Fruit fly (Drosophila melanogaster): Measurements from ENCODE around the gene Qsox4.

The Qsox4 gene

dm6 chr3R:23659598-23659997, 43.0 kb upstream of the Qsox4 start (continued):
- no peak for TF ChIP-seq sc (optimal IDR thresholded peaks at IDR 0.05)
- TF ChIP-seq sc (GFP tag; optimal IDR thresholded peaks at IDR 0.05), result no peak
- TF ChIP-seq D19A (tag; optimal IDR thresholded peaks at IDR 0.05), result peak; percentile 3
- TF ChIP-seq Hey (tag; optimal IDR thresholded peaks at IDR 0.05), result no peak
- no peak for TF ChIP-seq Awh (GFP tag; IDR thresholded peaks at IDR 0.05)
- TF ChIP-seq az2 (GFP tag; optimal IDR thresholded peaks at IDR 0.05), result no peak
- peak; percentile 10 for TF ChIP-seq nmo (GFP tag; optimal IDR thresholded peaks at IDR 0.05)
- peak; percentile 54 for TF ChIP-seq gem (tag; optimal IDR thresholded peaks at IDR 0.05)
- TF ChIP-seq CG18262 (tag; optimal IDR thresholded peaks at IDR 0.05), result peak; percentile 32
- no peak for TF ChIP-seq CG14667 (GFP tag; IDR thresholded peaks at IDR 0.05)
- no peak for TF ChIP-seq NFAT (GFP tag; IDR thresholded peaks at IDR 0.05)
- TF ChIP-seq unpg (GFP tag; optimal IDR thresholded peaks at IDR 0.05), result peak; percentile 37
- TF ChIP-seq gsb-n (tag; optimal IDR thresholded peaks at IDR 0.05), result peak; percentile 29
- no peak for TF ChIP-seq CG6175 (GFP tag; IDR thresholded peaks at IDR 0.05)
- TF ChIP-seq Stat92E (GFP tag; optimal IDR thresholded peaks at IDR 0.05), result no peak
- TF ChIP-seq Ssrp (tag; optimal IDR thresholded peaks at IDR 0.05), result peak; percentile 18
- TF ChIP-seq CG31441 (GFP tag; IDR thresholded peaks at IDR 0.05), result peak; percentile 35; the same call in 1 of the 2 replicates
- no peak for TF ChIP-seq MESR4 (GFP tag; optimal IDR thresholded peaks at IDR 0.05)
- TF ChIP-seq CG10979 (tag; optimal IDR thresholded peaks at IDR 0.05), result peak; percentile 41
- TF ChIP-seq gro (GFP tag; optimal IDR thresholded peaks at IDR 0.05), result no peak
- TF ChIP-seq abd-A (tag; optimal IDR thresholded peaks at IDR 0.05), result no peak
- TF ChIP-seq Mrtf (GFP tag; IDR thresholded peaks at IDR 0.05), result no peak
- TF ChIP-seq CG12391 (tag; optimal IDR thresholded peaks at IDR 0.05), result no peak
- TF ChIP-seq Dref (GFP tag; IDR thresholded peaks at IDR 0.05), result no peak
- TF ChIP-seq CG6791 (GFP tag; IDR thresholded peaks at IDR 0.05; ENCODE audit: partially characterized antibody), result no peak

- TF ChIP-seq sd (tag; optimal IDR thresholded peaks at IDR 0.05) (peak; percentile 94), org-1 (GFP tag; optimal IDR thresholded peaks at IDR 0.05) (no peak), nerfin-1 (tag; optimal IDR thresholded peaks at IDR 0.05) (no peak), CG6175 (GFP tag; IDR thresholded peaks at IDR 0.05) (no peak), amos (GFP tag; IDR thresholded peaks at IDR 0.05; ENCODE audit: partially characterized antibody) (no peak), tna (GFP tag; IDR thresholded peaks at IDR 0.05; ENCODE audit: partially characterized antibody) (no peak), zfh1 (GFP tag; IDR thresholded peaks at IDR 0.05) (no peak), Ptx1 (GFP tag; IDR thresholded peaks at IDR 0.05) (no peak), fd3F (GFP tag; optimal IDR thresholded peaks at IDR 0.05) (no peak), chinmo (GFP tag; IDR thresholded peaks at IDR 0.05; ENCODE audit: partially characterized antibody) (peak; percentile 82; the same call in 2 of the 4 replicates), CG12769 (tag; optimal IDR thresholded peaks at IDR 0.05) (peak; percentile 82), CHES-1-like (GFP tag; optimal IDR thresholded peaks at IDR 0.05) (no peak), CG2875 (GFP tag; optimal IDR thresholded peaks at IDR 0.05) (no peak), CG1602 (GFP tag; optimal IDR thresholded peaks at IDR 0.05) (no peak), CG17359 (tag; optimal IDR thresholded peaks at IDR 0.05) (no peak), lab (GFP tag; optimal IDR thresholded peaks at IDR 0.05) (no peak), CG11723 (GFP tag; optimal IDR thresholded peaks at IDR 0.05) (no peak), Eip74EF (GFP tag; optimal IDR thresholded peaks at IDR 0.05) (peak in 1 of 2 experiments; percentile 36), p53 (GFP tag; optimal IDR thresholded peaks at IDR 0.05) (no peak), zfh2 (GFP tag; optimal IDR thresholded peaks at IDR 0.05) (no peak), dan (GFP tag; IDR thresholded peaks at IDR 0.05) (no peak), CG13894 (tag; optimal IDR thresholded peaks at IDR 0.05) (peak; percentile 1), cwo (GFP tag; optimal IDR thresholded peaks at IDR 0.05) (peak; percentile 7), exex (tag; optimal IDR thresholded peaks at IDR 0.05) (no peak), CG4854 (GFP tag; optimal IDR thresholded peaks at IDR 0.05) (no peak), Med (GFP tag) (peak; percentile 41), CG2129 (GFP tag; IDR thresholded peaks at IDR 0.05; ENCODE audit: partially characterized antibody) (no peak)
Observed at dm6 chr3R:23662782-23663181, 39.8 kb upstream of the Qsox4 start.

Data from whole organism, embryonic.